Worm (Caenorhabditis elegans): Measurements from ENCODE around the gene R12B2.3.

DNA sequence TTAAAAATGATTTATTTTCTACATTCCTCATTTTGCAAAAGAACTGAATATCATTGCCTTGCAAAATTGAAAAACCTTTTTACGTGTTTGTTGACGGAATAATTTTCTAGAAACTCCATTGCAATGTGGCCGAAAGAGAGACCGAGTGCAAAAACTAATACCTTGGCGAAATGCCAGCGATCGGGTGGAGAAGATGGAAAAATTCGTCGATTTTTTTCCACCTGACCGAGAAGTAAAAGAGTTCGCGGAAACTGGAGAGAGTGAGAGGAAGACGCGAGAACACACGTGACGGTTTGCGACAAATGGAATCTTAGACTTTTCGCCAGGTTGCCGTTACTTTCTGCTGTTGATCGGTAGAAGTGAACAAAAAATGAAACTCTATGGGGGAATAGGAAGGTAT lies 36.3 kb downstream of the R12B2.3 start:
- peak; percentile 3 for TF ChIP-seq hmg-11 (tag; optimal IDR thresholded peaks at IDR 0.05)
- TF ChIP-seq lin-39 (tag; optimal IDR thresholded peaks at IDR 0.05) = no peak
- TF ChIP-seq pha-4 (tag; optimal IDR thresholded peaks at IDR 0.05) = peak; percentile 53
- no peak for TF ChIP-seq fkh-2 (tag; optimal IDR thresholded peaks at IDR 0.05)
- TF ChIP-seq R02D3.7 (tag; optimal IDR thresholded peaks at IDR 0.05) = no peak
- peak; percentile 23 for TF ChIP-seq jun-1 (tag; optimal IDR thresholded peaks at IDR 0.05)
- TF ChIP-seq elt-1 (tag; optimal IDR thresholded peaks at IDR 0.05) = no peak
- no peak for TF ChIP-seq ceh-82 (tag; optimal IDR thresholded peaks at IDR 0.05)
- TF ChIP-seq egl-27 (tag; optimal IDR thresholded peaks at IDR 0.05) = no peak
- no peak for TF ChIP-seq nhr-237 (tag; optimal IDR thresholded peaks at IDR 0.05)
- TF ChIP-seq nhr-77 (tag; optimal IDR thresholded peaks at IDR 0.05) = no peak
- no peak for TF ChIP-seq ztf-11 (tag; optimal IDR thresholded peaks at IDR 0.05)

Measured in whole organism, L3 larva.